Worm (Caenorhabditis elegans): ENCODE results near the gene srh-74.

Gene srh-74

DNA sequence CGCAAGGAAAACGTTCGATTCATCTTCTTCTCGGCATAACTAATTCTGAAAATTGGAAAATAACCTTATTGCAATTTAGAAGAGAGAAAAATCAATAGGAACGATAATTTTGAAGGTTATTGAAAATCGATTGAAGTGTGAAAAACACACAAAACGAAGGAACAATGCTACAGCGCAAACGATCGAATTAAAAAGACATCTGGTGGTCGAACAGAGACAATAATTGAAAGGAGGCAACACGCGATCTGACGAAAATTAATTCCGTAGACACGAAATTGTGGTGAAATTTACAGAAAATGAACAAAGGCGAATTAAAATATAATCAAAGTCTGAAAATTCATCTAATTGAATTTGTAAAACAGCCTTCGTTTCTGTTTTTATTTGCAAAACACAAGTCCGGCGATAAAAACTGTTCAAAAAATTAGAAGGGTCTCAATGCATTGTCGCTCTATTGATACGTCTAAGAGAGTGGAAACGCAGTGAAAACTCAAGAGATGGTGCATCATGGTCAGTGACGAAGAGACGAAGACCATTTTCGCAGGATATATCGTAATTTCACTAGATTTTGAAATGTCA, 9.1 kb downstream of the srh-74 start, which contains the start of gene pak-2 (continued):
- TF ChIP-seq nhr-23 (tag; optimal IDR thresholded peaks at IDR 0.05), result peak; percentile 70
- no peak for TF ChIP-seq egl-27 (tag; optimal IDR thresholded peaks at IDR 0.05)
- TF ChIP-seq hmg-11 (tag; optimal IDR thresholded peaks at IDR 0.05), result peak; percentile 78
- TF ChIP-seq ama-1 (optimal IDR thresholded peaks at IDR 0.05), result no peak
- TF ChIP-seq snpc-4 (tag; optimal IDR thresholded peaks at IDR 0.05), result no peak
- peak; percentile 85 for TF ChIP-seq lin-15B (tag; optimal IDR thresholded peaks at IDR 0.05)
- peak; percentile 64 for TF ChIP-seq elt-2 (tag; optimal IDR thresholded peaks at IDR 0.05)
- TF ChIP-seq lin-39 (tag; optimal IDR thresholded peaks at IDR 0.05), result no peak
- peak; percentile 72 for TF ChIP-seq egl-5 (tag; optimal IDR thresholded peaks at IDR 0.05)
- no peak for TF ChIP-seq aly-2 (tag; optimal IDR thresholded peaks at IDR 0.05)
- TF ChIP-seq nhr-25 (tag; optimal IDR thresholded peaks at IDR 0.05), result peak; percentile 40
- no peak for TF ChIP-seq elt-1 (tag; optimal IDR thresholded peaks at IDR 0.05)
- peak; percentile 73 for TF ChIP-seq nfya-1 (tag; optimal IDR thresholded peaks at IDR 0.05; ENCODE audit: insufficient read depth)
- TF ChIP-seq nhr-28 (tag; optimal IDR thresholded peaks at IDR 0.05), result no peak
- no peak for TF ChIP-seq tbx-2 (tag; optimal IDR thresholded peaks at IDR 0.05)
- TF ChIP-seq eor-1 (tag; optimal IDR thresholded peaks at IDR 0.05), result no peak
- no peak for TF ChIP-seq elt-3 (tag; optimal IDR thresholded peaks at IDR 0.05)
- TF ChIP-seq lsy-12 (tag; optimal IDR thresholded peaks at IDR 0.05), result peak; percentile 28
- TF ChIP-seq mdl-1 (tag; optimal IDR thresholded peaks at IDR 0.05), result no peak
- no peak for TF ChIP-seq ceh-16 (tag; optimal IDR thresholded peaks at IDR 0.05)
- TF ChIP-seq nhr-12 (tag; optimal IDR thresholded peaks at IDR 0.05), result no peak

DNA sequence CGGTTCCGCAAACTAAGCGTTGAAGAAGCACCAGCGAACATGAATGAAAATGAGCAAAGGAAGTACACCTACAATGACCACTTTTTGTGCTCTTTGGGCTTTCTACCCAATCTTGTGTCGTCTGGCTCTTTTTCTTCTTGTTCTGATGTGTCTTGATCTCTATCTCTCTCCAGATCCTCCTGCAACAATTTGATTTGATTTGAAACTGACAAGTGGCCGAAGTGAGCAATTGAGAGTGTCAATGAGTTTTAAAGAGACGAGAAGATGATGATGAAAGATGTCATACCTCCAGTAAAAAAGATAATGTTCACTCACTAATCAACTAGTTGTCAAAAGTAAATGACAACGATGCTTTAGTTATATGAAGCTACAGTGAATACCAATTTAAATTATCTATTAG, 13.8 kb downstream of the srh-74 start, which contains the start of gene pptr-2:
Gene pptr-2, minus strand, starts transcription at position 184 of the 400 bp plus-strand sequence.
- TF ChIP-seq nfya-1 (tag; optimal IDR thresholded peaks at IDR 0.05; ENCODE audit: insufficient read depth) (peak; percentile 21), hmg-11 (tag; optimal IDR thresholded peaks at IDR 0.05) (no peak)

DNA sequence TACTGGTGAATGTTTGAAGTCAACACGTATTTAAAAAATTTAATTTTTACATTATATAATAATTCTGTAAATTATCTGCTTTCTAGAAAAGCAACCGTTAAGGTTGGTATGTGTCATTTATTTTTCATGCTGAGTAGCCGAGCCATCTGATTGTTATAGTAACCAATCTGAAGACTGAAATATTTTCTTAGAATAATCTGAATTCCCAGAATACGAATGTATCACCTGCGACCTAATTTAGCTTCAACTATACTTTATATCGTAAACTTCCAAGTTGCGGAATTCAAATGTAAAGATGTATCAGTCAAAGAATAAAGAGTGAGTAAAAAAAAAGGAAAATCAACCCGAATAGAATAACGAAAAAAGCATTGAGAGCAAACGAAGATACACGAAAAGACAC, 15.3 kb downstream of the srh-74 start:
- no peak for TF ChIP-seq jun-1 (tag; optimal IDR thresholded peaks at IDR 0.05)
- TF ChIP-seq nhr-23 (tag; optimal IDR thresholded peaks at IDR 0.05), result no peak
- no peak for TF ChIP-seq sea-2 (GFP tag; optimal IDR thresholded peaks at IDR 0.05)
- TF ChIP-seq egl-27 (tag; optimal IDR thresholded peaks at IDR 0.05), result no peak
- TF ChIP-seq elt-2 (tag; optimal IDR thresholded peaks at IDR 0.05), result no peak
- no peak for TF ChIP-seq egl-5 (tag; optimal IDR thresholded peaks at IDR 0.05)
- no peak for TF ChIP-seq nhr-43 (tag; optimal IDR thresholded peaks at IDR 0.05; ENCODE audit: poor library complexity, severe bottlenecking)

DNA sequence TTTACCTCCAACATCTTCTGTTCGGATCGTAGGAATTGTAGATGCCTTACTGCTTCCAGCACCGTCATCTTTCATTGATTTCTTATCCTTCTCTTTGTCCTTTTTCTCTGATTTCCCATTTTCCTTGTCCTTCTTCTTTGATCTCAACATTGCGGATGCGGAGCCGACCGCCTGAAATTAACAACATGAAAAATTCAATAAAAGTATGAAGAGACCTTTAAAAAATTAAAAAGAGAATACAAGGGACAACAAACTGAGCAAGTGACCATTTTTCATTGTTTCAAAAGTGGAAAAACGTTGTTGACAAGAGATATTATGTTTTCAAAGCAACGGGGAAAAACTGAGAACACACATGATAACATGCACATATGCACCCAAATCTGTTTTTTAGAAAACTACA, 17.9 kb downstream of the srh-74 start:
- TF ChIP-seq nhr-28 (tag; optimal IDR thresholded peaks at IDR 0.05), result no peak
- TF ChIP-seq ceh-16 (tag; optimal IDR thresholded peaks at IDR 0.05), result no peak
- TF ChIP-seq ZK546.5 (tag; optimal IDR thresholded peaks at IDR 0.05), result no peak
- TF ChIP-seq lin-39 (tag; optimal IDR thresholded peaks at IDR 0.05), result no peak

DNA sequence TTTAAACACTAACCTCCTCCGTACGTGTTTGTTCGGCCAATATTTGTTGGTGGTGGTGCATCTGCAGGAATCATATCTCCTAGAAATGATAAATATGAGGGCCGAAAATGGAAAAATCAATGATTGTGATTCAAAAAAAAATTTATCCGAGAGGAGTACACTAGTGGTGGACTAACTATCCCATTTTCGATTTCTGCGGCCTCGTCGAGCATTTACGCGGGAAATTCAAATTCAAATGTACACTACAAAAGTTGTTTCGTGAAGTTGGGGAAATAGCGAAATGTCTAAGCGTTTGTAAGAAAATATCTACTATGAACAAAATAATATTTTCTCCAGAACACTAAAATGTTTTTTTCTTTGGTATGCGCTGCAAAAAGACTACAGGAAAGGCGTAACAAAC, 19.3 kb downstream of the srh-74 start:
- no peak for TF ChIP-seq nhr-67 (tag; optimal IDR thresholded peaks at IDR 0.05)
- TF ChIP-seq nhr-25 (tag; optimal IDR thresholded peaks at IDR 0.05), result peak; percentile 23
- TF ChIP-seq ama-1 (optimal IDR thresholded peaks at IDR 0.05), result no peak
- TF ChIP-seq nhr-23 (tag; optimal IDR thresholded peaks at IDR 0.05), result peak; percentile 69
- TF ChIP-seq snpc-4 (tag; optimal IDR thresholded peaks at IDR 0.05), result no peak
- TF ChIP-seq eor-1 (tag; optimal IDR thresholded peaks at IDR 0.05), result no peak
- TF ChIP-seq zag-1 (tag; optimal IDR thresholded peaks at IDR 0.05), result no peak
- TF ChIP-seq pha-4 (tag; optimal IDR thresholded peaks at IDR 0.05), result peak; percentile 74
- TF ChIP-seq ZK546.5 (tag; optimal IDR thresholded peaks at IDR 0.05), result no peak
- TF ChIP-seq R02D3.7 (tag; optimal IDR thresholded peaks at IDR 0.05), result no peak
- TF ChIP-seq mml-1 (tag; optimal IDR thresholded peaks at IDR 0.05), result no peak
- no peak for TF ChIP-seq unc-62 (GFP tag; optimal IDR thresholded peaks at IDR 0.05)
- TF ChIP-seq ceh-16 (tag; optimal IDR thresholded peaks at IDR 0.05), result no peak
- peak; percentile 12 for TF ChIP-seq jun-1 (tag; optimal IDR thresholded peaks at IDR 0.05)
- no peak for TF ChIP-seq ceh-82 (tag; optimal IDR thresholded peaks at IDR 0.05)
- TF ChIP-seq nhr-43 (tag; optimal IDR thresholded peaks at IDR 0.05; ENCODE audit: poor library complexity, severe bottlenecking), result peak; percentile 84
- TF ChIP-seq nhr-12 (tag; optimal IDR thresholded peaks at IDR 0.05), result no peak
- no peak for TF ChIP-seq aly-2 (tag; optimal IDR thresholded peaks at IDR 0.05)
- no peak for TF ChIP-seq tbx-2 (tag; optimal IDR thresholded peaks at IDR 0.05)
- peak; percentile 32 for TF ChIP-seq lin-39 (tag; optimal IDR thresholded peaks at IDR 0.05)
- TF ChIP-seq sea-2 (GFP tag; optimal IDR thresholded peaks at IDR 0.05), result no peak
- TF ChIP-seq ztf-11 (tag; optimal IDR thresholded peaks at IDR 0.05), result no peak
- TF ChIP-seq nfya-1 (tag; optimal IDR thresholded peaks at IDR 0.05; ENCODE audit: insufficient read depth), result peak; percentile 27
- peak; percentile 18 for TF ChIP-seq elt-2 (tag; optimal IDR thresholded peaks at IDR 0.05)
- TF ChIP-seq lsy-12 (tag; optimal IDR thresholded peaks at IDR 0.05), result peak; percentile 30
- peak; percentile 29 for TF ChIP-seq hmg-11 (tag; optimal IDR thresholded peaks at IDR 0.05)
- no peak for TF ChIP-seq daf-12 (tag; optimal IDR thresholded peaks at IDR 0.05)
- no peak for TF ChIP-seq nhr-11 (tag; optimal IDR thresholded peaks at IDR 0.05)
- TF ChIP-seq ceh-28 (tag; optimal IDR thresholded peaks at IDR 0.05), result peak; percentile 43
- TF ChIP-seq fkh-10 (GFP tag; optimal IDR thresholded peaks at IDR 0.05), result no peak
- no peak for TF ChIP-seq nhr-237 (tag; optimal IDR thresholded peaks at IDR 0.05)
- TF ChIP-seq fos-1 (tag; optimal IDR thresholded peaks at IDR 0.05), result no peak
- TF ChIP-seq lin-15B (tag; optimal IDR thresholded peaks at IDR 0.05), result peak; percentile 59
